Fruit fly (Drosophila melanogaster) whole organism, embryonic: ENCODE results near the gene CG13949.

Experiments
- B-H1 ChIP-seq: fragments of 200-800 bp; sonication (Bioruptor generic); IDR thresholded peaks from 3 replicates; pipeline ENCODE4 v1.3.6; 2022; ENCODE audit warnings: missing biosample characterization, missing genetic modification characterization
- CG13296 ChIP-seq: fragments of 200-800 bp; sonication (Bioruptor generic); optimal IDR thresholded peaks from 3 replicates; lab custom pipeline; 2018; ENCODE audit warnings: missing biosample characterization, mild to moderate bottlenecking, missing genetic modification characterization
- CG13775 ChIP-seq: fragments of 200-800 bp; sonication (Bioruptor generic); optimal IDR thresholded peaks from 3 replicates; lab custom pipeline; 2017; ENCODE audit warnings: missing biosample characterization, mild to moderate bottlenecking, missing genetic modification characterization
- CG14965 ChIP-seq: fragments of 200-800 bp; sonication (Bioruptor generic); optimal IDR thresholded peaks from 2 replicates; lab custom pipeline; 2016; ENCODE audit warnings: missing biosample characterization, missing genetic modification characterization, borderline replicate concordance
- CG1529 ChIP-seq: fragments of 200-800 bp; sonication (Bioruptor generic); optimal IDR thresholded peaks from 3 replicates; lab custom pipeline; 2018; ENCODE audit warnings: missing biosample characterization, missing genetic modification characterization
- CG15479 ChIP-seq: fragments of 200-800 bp; sonication (Bioruptor generic); optimal IDR thresholded peaks from 3 replicates; lab custom pipeline; 2019; ENCODE audit warnings: missing biosample characterization, mild to moderate bottlenecking, missing genetic modification characterization, moderate library complexity
- CG1647 ChIP-seq: fragments of 200-800 bp; sonication (Bioruptor generic); optimal IDR thresholded peaks from 3 replicates; lab custom pipeline; 2016; ENCODE audit warnings: missing biosample characterization, missing genetic modification characterization
- CG17361 ChIP-seq: fragments of 200-800 bp; sonication (Bioruptor generic); IDR thresholded peaks from 3 replicates; pipeline ENCODE4 v1.3.6; 2022; ENCODE audit warnings: missing biosample characterization, missing genetic modification characterization
- CG2678 ChIP-seq: fragments of 200-800 bp; sonication (Bioruptor generic); optimal IDR thresholded peaks from 3 replicates; lab custom pipeline; 2019; ENCODE audit warnings: missing biosample characterization, mild to moderate bottlenecking, missing genetic modification characterization, moderate library complexity
- CG32772 ChIP-seq: fragments of 200-800 bp; sonication (Bioruptor generic); IDR thresholded peaks from 2 replicates; pipeline ENCODE4 v1.3.6; 2022; ENCODE audit warnings: missing biosample characterization, missing genetic modification characterization
- CG4707 ChIP-seq: fragments of 200-800 bp; sonication (Bioruptor generic); optimal IDR thresholded peaks from 2 replicates; lab custom pipeline; 2018; ENCODE audit warnings: missing biosample characterization, mild to moderate bottlenecking, missing genetic modification characterization, moderate library complexity
- CG4730 ChIP-seq: fragments of 200-800 bp; sonication (Bioruptor generic); IDR thresholded peaks from 2 replicates; pipeline ENCODE4 v1.3.6; 2022; ENCODE audit warnings: missing biosample characterization, missing genetic modification characterization
- CG5245 ChIP-seq: fragments of 200-800 bp; sonication (Bioruptor generic); optimal IDR thresholded peaks from 3 replicates; lab custom pipeline; 2016; ENCODE audit warnings: missing biosample characterization, missing genetic modification characterization
- CG7556 ChIP-seq: fragments of 200-800 bp; sonication (Bioruptor generic); optimal IDR thresholded peaks from 2 replicates; lab custom pipeline; 2017; ENCODE audit warnings: missing biosample characterization, mild to moderate bottlenecking, missing genetic modification characterization
- CG8089 ChIP-seq: fragments of 200-800 bp; sonication (Bioruptor generic); optimal IDR thresholded peaks from 3 replicates; lab custom pipeline; 2016; ENCODE audit warnings: missing biosample characterization, missing genetic modification characterization
- CG8290 ChIP-seq, 3 experiments: fragments of 200-800 bp; sonication (Bioruptor generic); optimal IDR thresholded peaks; 2 replicates each; lab custom pipeline; 2016 to 2019; ENCODE audit warnings: missing biosample characterization in 3 of 3, missing genetic modification characterization in 3 of 3, mild to moderate bottlenecking in 2 of 3, moderate library complexity in 1 of 3
- CG8924 ChIP-seq: fragments of 200-800 bp; optimal IDR thresholded peaks from 3 replicates; lab custom pipeline; 2019; ENCODE audit warnings: missing biosample characterization, mild to moderate bottlenecking, missing genetic modification characterization, moderate library complexity
- D ChIP-seq, 2 experiments: fragments of 200-800 bp in 1 of 2; fragments of >200 bp in 1 of 2; sonication (Bioruptor generic) in 1 of 2; optimal IDR thresholded peaks; 2 replicates in 1 of 2; 3 replicates in 1 of 2; lab custom pipeline; 2017; ENCODE audit warnings: mild to moderate bottlenecking in 1 of 2, missing biosample characterization in 1 of 2, missing genetic modification characterization in 1 of 2, missing genetic modification reagents in 1 of 2
- Dbx ChIP-seq: fragments of 200-800 bp; sonication (Bioruptor generic); IDR thresholded peaks from 3 replicates; pipeline ENCODE4 v1.3.6; 2022; ENCODE audit warnings: missing biosample characterization, missing genetic modification characterization
- Dek ChIP-seq: fragments of 200-800 bp; sonication (Bioruptor generic); optimal IDR thresholded peaks from 3 replicates; lab custom pipeline; 2019; ENCODE audit warnings: missing biosample characterization, mild to moderate bottlenecking, missing genetic modification characterization, moderate library complexity
- Dip2 ChIP-seq: fragments of 200-800 bp; sonication (Bioruptor generic); IDR thresholded peaks from 2 replicates; pipeline ENCODE4 v1.3.6; 2022; ENCODE audit warnings: missing biosample characterization, missing genetic modification characterization
- Dp ChIP-seq: fragments of 200-800 bp; sonication (Bioruptor generic); optimal IDR thresholded peaks from 2 replicates; lab custom pipeline; 2018; ENCODE audit warnings: missing biosample characterization, mild to moderate bottlenecking, missing genetic modification characterization, moderate library complexity
- E2f2 ChIP-seq: fragments of 200-800 bp; sonication (Bioruptor generic); IDR thresholded peaks from 2 replicates; pipeline ENCODE4 v1.3.6; 2022; ENCODE audit warnings: missing biosample characterization, missing genetic modification characterization
- HmgD ChIP-seq: fragments of 200-800 bp; sonication (Bioruptor generic); optimal IDR thresholded peaks from 3 replicates; lab custom pipeline; 2016; ENCODE audit warnings: missing biosample characterization, missing genetic modification characterization
- Hr51 ChIP-seq, 2 experiments: fragments of 200-800 bp; sonication (Bioruptor generic); optimal IDR thresholded peaks; 2 replicates in 1 of 2; 3 replicates in 1 of 2; lab custom pipeline; 2016 to 2018; ENCODE audit warnings: missing biosample characterization in 2 of 2, missing genetic modification characterization in 2 of 2, mild to moderate bottlenecking in 1 of 2, moderate library complexity in 1 of 2
- MBD-R2 ChIP-seq: fragments of 200-800 bp; sonication (Bioruptor generic); IDR thresholded peaks from 2 replicates; pipeline ENCODE4 v1.3.6; 2022; ENCODE audit warnings: missing biosample characterization, missing genetic modification characterization
- NC2β ChIP-seq: fragments of 200-800 bp; sonication (Bioruptor generic); optimal IDR thresholded peaks from 2 replicates; lab custom pipeline; 2016; ENCODE audit warnings: missing biosample characterization, missing genetic modification characterization
- Scr ChIP-seq: fragments of 200-800 bp; sonication (Bioruptor generic); IDR thresholded peaks from 2 replicates; pipeline ENCODE4 v1.3.6; 2022; ENCODE audit warnings: missing biosample characterization, missing genetic modification characterization; ENCODE audit not compliant: partially characterized antibody
- Side ChIP-seq: fragments of 200-800 bp; sonication (Bioruptor generic); optimal IDR thresholded peaks from 2 replicates; lab custom pipeline; 2016; ENCODE audit warnings: missing biosample characterization, missing genetic modification characterization
- Ssrp ChIP-seq: fragments of 200-800 bp; sonication (Bioruptor generic); optimal IDR thresholded peaks from 2 replicates; lab custom pipeline; 2018; ENCODE audit warnings: missing biosample characterization, mild to moderate bottlenecking, missing genetic modification characterization, moderate library complexity
- TFAM ChIP-seq: fragments of 200-800 bp; sonication (Bioruptor generic); optimal IDR thresholded peaks from 2 replicates; lab custom pipeline; 2017; ENCODE audit warnings: missing biosample characterization, missing genetic modification characterization, inconsistent platforms
- ac ChIP-seq: fragments of 200-800 bp; sonication (Bioruptor generic); optimal IDR thresholded peaks from 3 replicates; lab custom pipeline; 2017; ENCODE audit warnings: missing biosample characterization, mild to moderate bottlenecking, missing genetic modification characterization
- ap ChIP-seq: fragments of 200-800 bp; sonication (Bioruptor generic); IDR thresholded peaks from 2 replicates; pipeline ENCODE4 v1.3.6; 2022; ENCODE audit warnings: missing biosample characterization, missing genetic modification characterization
- ara ChIP-seq: fragments of 200-800 bp; sonication (Bioruptor generic); IDR thresholded peaks from 2 replicates; pipeline ENCODE4 v1.3.6; 2022; ENCODE audit warnings: missing biosample characterization, missing genetic modification characterization
- ase ChIP-seq: fragments of 200-800 bp; sonication (Bioruptor generic); IDR thresholded peaks from 3 replicates; pipeline ENCODE4 v1.3.6; 2022; ENCODE audit warnings: missing biosample characterization, missing genetic modification characterization
- ci ChIP-seq: fragments of 200-800 bp; sonication (Bioruptor generic); IDR thresholded peaks from 3 replicates; pipeline ENCODE4 v1.3.6; 2022; ENCODE audit warnings: missing biosample characterization, missing genetic modification characterization
- gfzf ChIP-seq: fragments of 200-800 bp; sonication (Bioruptor generic); optimal IDR thresholded peaks from 2 replicates; lab custom pipeline; 2016; ENCODE audit warnings: missing biosample characterization, mild to moderate bottlenecking, missing genetic modification characterization, moderate library complexity
- hth ChIP-seq: fragments of >200 bp; optimal IDR thresholded peaks from 2 replicates; lab custom pipeline; 2017; ENCODE audit warnings: inconsistent platforms
- ind ChIP-seq: fragments of 200-800 bp; sonication (Bioruptor generic); optimal IDR thresholded peaks from 3 replicates; lab custom pipeline; 2016; ENCODE audit warnings: missing biosample characterization, missing genetic modification characterization
- inv ChIP-seq: fragments of 200-800 bp; sonication (Bioruptor generic); IDR thresholded peaks from 2 replicates; pipeline ENCODE4 v1.3.6; 2022; ENCODE audit warnings: missing biosample characterization, missing genetic modification characterization; ENCODE audit not compliant: partially characterized antibody
- kay ChIP-seq: fragments of 200-800 bp; sonication (Bioruptor generic); optimal IDR thresholded peaks from 2 replicates; lab custom pipeline; 2016; ENCODE audit warnings: missing biosample characterization, missing genetic modification characterization
- knrl ChIP-seq: fragments of 200-800 bp; sonication (Bioruptor generic); IDR thresholded peaks from 3 replicates; pipeline ENCODE4 v1.3.6; 2022; ENCODE audit warnings: missing biosample characterization, missing genetic modification characterization; ENCODE audit not compliant: partially characterized antibody
- odd ChIP-seq: fragments of 200-800 bp; sonication (Bioruptor generic); optimal IDR thresholded peaks from 2 replicates; lab custom pipeline; 2017; ENCODE audit warnings: missing biosample characterization, mild to moderate bottlenecking, missing genetic modification characterization
- phol ChIP-seq: fragments of 200-800 bp; sonication (Bioruptor generic); optimal IDR thresholded peaks from 3 replicates; lab custom pipeline; 2018; ENCODE audit warnings: missing biosample characterization, mild to moderate bottlenecking, missing genetic modification characterization, moderate library complexity
- run ChIP-seq: fragments of 200-800 bp; sonication (Bioruptor generic); optimal IDR thresholded peaks from 3 replicates; lab custom pipeline; 2018; ENCODE audit warnings: missing biosample characterization, mild to moderate bottlenecking, missing genetic modification characterization
- so ChIP-seq: fragments of 200-800 bp; sonication (Bioruptor generic); IDR thresholded peaks from 3 replicates; pipeline ENCODE4 v1.3.6; 2022; ENCODE audit warnings: missing biosample characterization, missing genetic modification characterization
- toy ChIP-seq: fragments of 200-800 bp; sonication (Bioruptor generic); IDR thresholded peaks from 2 replicates; pipeline ENCODE4 v1.3.6; 2022; ENCODE audit warnings: missing biosample characterization, missing genetic modification characterization
- tx ChIP-seq: fragments of 200-800 bp; sonication (Bioruptor generic); optimal IDR thresholded peaks from 2 replicates; lab custom pipeline; 2016; ENCODE audit warnings: missing biosample characterization, missing genetic modification characterization
- usp ChIP-seq: fragments of >200 bp; optimal IDR thresholded peaks from 2 replicates; lab custom pipeline; 2017; ENCODE audit warnings: missing biosample characterization, missing genetic modification characterization

Gene CG13949

dm6 chr2L:852647-853111 lies 2.5 kb upstream of the CG13949 start, which contains the start of the genes CG4291 and kraken (continued):
- TF ChIP-seq CG8089 (GFP tag; lab: Kevin White, UChicago) (peak; percentile 51), run (tag; lab: Kevin White, UChicago) (no peak), CG7556 (peak; percentile 30), CG4707 (GFP tag; lab: Kevin White, UChicago) (no peak), Dek (tag; lab: Kevin White, UChicago) (peak; percentile 44), phol (peak; percentile 52), toy (no peak), inv (no peak), ac (no peak), ase (GFP tag; lab: Robert Waterston, UW) (peak; percentile 56; the same call in 1 of the 3 replicates), knrl (GFP tag; lab: Robert Waterston, UW) (no peak), tx (GFP tag; lab: Kevin White, UChicago) (peak; percentile 11), Ssrp (tag; lab: Kevin White, UChicago) (peak; percentile 2), MBD-R2 (GFP tag; lab: Robert Waterston, UW) (peak; percentile 97), CG13296 (GFP tag; lab: Kevin White, UChicago) (peak; percentile 63), Side (GFP tag; lab: Kevin White, UChicago) (peak; percentile 9), odd (GFP tag; lab: Kevin White, UChicago) (peak; percentile 13), so (GFP tag; lab: Robert Waterston, UW) (peak; percentile 50; the same call in 1 of the 3 replicates), HmgD (peak; percentile 23), CG17361 (GFP tag; lab: Robert Waterston, UW) (0 out of 3 replicates have a peak, but pooled peaks have one; percentile 22), Hr51 (GFP tag; optimal IDR thresholded peaks at IDR 0.05; lab: Kevin White, UChicago) (peak; percentile 10 to 12), B-H1 (no peak; the same call in 2 of the 3 replicates), CG1529 (no peak), ap (GFP tag; lab: Robert Waterston, UW) (no peak), Dip2 (GFP tag; lab: Robert Waterston, UW) (no peak), Scr (GFP tag; lab: Robert Waterston, UW) (peak; percentile 44; the same call in 1 of the 2 replicates), ind (peak; percentile 70), CG1647 (GFP tag; lab: Kevin White, UChicago) (no peak), ara (peak; percentile 63; the same call in 1 of the 2 replicates), CG15479 (GFP tag; lab: Kevin White, UChicago) (peak; percentile 62), CG2678 (tag; lab: Kevin White, UChicago) (peak; percentile 59), usp (GFP tag; lab: Kevin White, UChicago) (no peak), kay (peak; percentile 16), hth (lab: Kevin White, UChicago) (no peak), TFAM (GFP tag; lab: Kevin White, UChicago) (no peak), NC2β (no peak), CG8290 (GFP tag; optimal IDR thresholded peaks at IDR 0.05; lab: Kevin White, UChicago) (no peak), CG8290 (tag; optimal IDR thresholded peaks at IDR 0.05; lab: Kevin White, UChicago) (peak in 1 of 2 experiments; percentile 95), CG5245 (GFP tag; lab: Kevin White, UChicago) (no peak), CG4730 (GFP tag; lab: Robert Waterston, UW) (peak; percentile 34), E2f2 (GFP tag; lab: Robert Waterston, UW) (peak; percentile 48), CG8924 (peak; percentile 65), gfzf (peak; percentile 30), D (optimal IDR thresholded peaks at IDR 0.05; lab: Kevin White, UChicago) (no peak), D (GFP tag; optimal IDR thresholded peaks at IDR 0.05; lab: Kevin White, UChicago) (no peak), CG32772 (GFP tag; lab: Robert Waterston, UW) (0 out of 2 replicates have a peak, but pooled peaks have one; percentile 30), ci (peak; percentile 73), Dbx (GFP tag; lab: Robert Waterston, UW) (peak; percentile 68; the same call in 2 of the 3 replicates), CG14965 (GFP tag; lab: Kevin White, UChicago) (no peak), CG13775 (GFP tag; lab: Kevin White, UChicago) (no peak), Dp (GFP tag; lab: Kevin White, UChicago) (peak; percentile 33)
